Worm (Caenorhabditis elegans): Measurements from ENCODE around the gene rps-24.

- no peak for TF ChIP-seq him-1 (tag; optimal IDR thresholded peaks at IDR 0.05)
- TF ChIP-seq W03F9.2 (tag; optimal IDR thresholded peaks at IDR 0.05) = no peak
- no peak for TF ChIP-seq dao-5 (tag; optimal IDR thresholded peaks at IDR 0.05)
Observed at ce11 chrIV:343279-343678, 42.4 kb upstream of the rps-24 start.

All from whole organism, L4/young adult.